Worm (Caenorhabditis elegans): ENCODE measurements around the gene sars-2.

DNA sequence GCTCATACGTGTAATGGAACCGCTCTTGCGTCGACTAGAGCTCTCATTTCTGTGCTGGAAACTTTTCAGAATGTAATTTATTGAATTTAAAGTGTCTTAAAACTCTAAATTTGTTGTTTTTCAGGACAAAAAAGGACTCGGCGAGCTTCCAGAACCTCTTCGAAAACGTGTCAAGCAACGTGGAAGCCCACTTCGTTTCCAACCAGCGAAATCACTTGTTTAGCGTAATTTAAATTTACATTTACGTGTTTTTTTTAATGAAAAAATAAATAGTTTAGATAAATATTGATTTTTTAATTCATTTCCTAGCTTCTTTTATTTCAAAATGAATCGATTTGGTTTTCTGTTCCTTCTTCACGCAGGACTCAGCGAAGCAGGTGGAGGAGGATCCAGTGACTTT, 2.2 kb downstream of the sars-2 start, which contains the start of gene F55F10.3:
- TF ChIP-seq nhr-12 (tag; optimal IDR thresholded peaks at IDR 0.05) (no peak), ztf-11 (tag; optimal IDR thresholded peaks at IDR 0.05) (no peak), egl-27 (tag; optimal IDR thresholded peaks at IDR 0.05) (no peak), sma-3 (GFP tag; optimal IDR thresholded peaks at IDR 0.05) (no peak), skn-1 (tag; optimal IDR thresholded peaks at IDR 0.05) (no peak), ztf-4 (tag; optimal IDR thresholded peaks at IDR 0.05) (no peak), R02D3.7 (tag; optimal IDR thresholded peaks at IDR 0.05) (no peak), unc-39 (tag; optimal IDR thresholded peaks at IDR 0.05) (no peak), unc-62 (GFP tag; optimal IDR thresholded peaks at IDR 0.05) (no peak), zag-1 (tag; optimal IDR thresholded peaks at IDR 0.05) (no peak), ZK546.5 (tag; optimal IDR thresholded peaks at IDR 0.05) (no peak), aly-2 (tag; optimal IDR thresholded peaks at IDR 0.05) (no peak), nhr-6 (tag; optimal IDR thresholded peaks at IDR 0.05) (no peak)
